Worm (Caenorhabditis elegans): ENCODE data around the gene tnt-4.

tnt-4 gene

ce11 chrV:2021283-2021682 lies 28.6 kb upstream of the tnt-4 start:
- TF ChIP-seq elt-3 (tag; optimal IDR thresholded peaks at IDR 0.05) = no peak
- TF ChIP-seq snpc-4 (tag; optimal IDR thresholded peaks at IDR 0.05) = no peak
- no peak for TF ChIP-seq egl-27 (tag; optimal IDR thresholded peaks at IDR 0.05)
- TF ChIP-seq nhr-23 (tag; optimal IDR thresholded peaks at IDR 0.05) = no peak
- TF ChIP-seq daf-12 (tag; optimal IDR thresholded peaks at IDR 0.05) = no peak
- no peak for TF ChIP-seq mml-1 (tag; optimal IDR thresholded peaks at IDR 0.05)

ce11 chrV:2018689-2019088 lies 26.0 kb upstream of the tnt-4 start, which contains the start of gene F59A7.14:
F59A7.14 (plus strand) TSS chrV:2018989.
- TF ChIP-seq ceh-28 (tag; optimal IDR thresholded peaks at IDR 0.05) = no peak

- TF ChIP-seq ztf-11 (tag; optimal IDR thresholded peaks at IDR 0.05) (no peak), ztf-4 (tag; optimal IDR thresholded peaks at IDR 0.05) (no peak), lin-39 (tag; optimal IDR thresholded peaks at IDR 0.05) (no peak), elt-2 (tag; optimal IDR thresholded peaks at IDR 0.05) (no peak), ceh-82 (tag; optimal IDR thresholded peaks at IDR 0.05) (no peak), nhr-76 (tag; optimal IDR thresholded peaks at IDR 0.05) (no peak), aly-2 (tag; optimal IDR thresholded peaks at IDR 0.05) (no peak), snpc-4 (tag; optimal IDR thresholded peaks at IDR 0.05) (no peak), pqm-1 (tag; optimal IDR thresholded peaks at IDR 0.05) (no peak), nhr-237 (tag; optimal IDR thresholded peaks at IDR 0.05) (no peak), elt-3 (tag; optimal IDR thresholded peaks at IDR 0.05) (no peak)
Measured at ce11 chrV:2016428-2016827, 23.7 kb upstream of the tnt-4 start, which contains the start of gene F59A7.2. F59A7.2 (minus strand) TSS chrV:2016528.

- TF ChIP-seq snpc-4 (tag; optimal IDR thresholded peaks at IDR 0.05) = no peak
- TF ChIP-seq zag-1 (tag; optimal IDR thresholded peaks at IDR 0.05) = no peak
- no peak for TF ChIP-seq pqm-1 (tag; optimal IDR thresholded peaks at IDR 0.05)
- TF ChIP-seq ama-1 (optimal IDR thresholded peaks at IDR 0.05) = no peak
- no peak for TF ChIP-seq elt-1 (tag; optimal IDR thresholded peaks at IDR 0.05)
- TF ChIP-seq daf-12 (tag; optimal IDR thresholded peaks at IDR 0.05) = no peak
- no peak for TF ChIP-seq nhr-43 (tag; optimal IDR thresholded peaks at IDR 0.05; ENCODE audit: poor library complexity, severe bottlenecking)
- TF ChIP-seq nhr-25 (tag; optimal IDR thresholded peaks at IDR 0.05) = no peak
- no peak for TF ChIP-seq R02D3.7 (tag; optimal IDR thresholded peaks at IDR 0.05)
Measured at ce11 chrV:2013824-2014223, 21.1 kb upstream of the tnt-4 start, which contains the start of gene F59A7.11. F59A7.11 (minus strand) TSS chrV:2013924.

- no peak for TF ChIP-seq fkh-2 (tag; optimal IDR thresholded peaks at IDR 0.05)
- no peak for TF ChIP-seq nhr-12 (tag; optimal IDR thresholded peaks at IDR 0.05)
- TF ChIP-seq elt-2 (tag; optimal IDR thresholded peaks at IDR 0.05) = no peak
- TF ChIP-seq egl-5 (tag; optimal IDR thresholded peaks at IDR 0.05) = no peak
- no peak for TF ChIP-seq daf-12 (tag; optimal IDR thresholded peaks at IDR 0.05)
- no peak for TF ChIP-seq nhr-23 (tag; optimal IDR thresholded peaks at IDR 0.05)
- no peak for TF ChIP-seq ZK546.5 (tag; optimal IDR thresholded peaks at IDR 0.05)
- no peak for TF ChIP-seq ama-1 (optimal IDR thresholded peaks at IDR 0.05)
- TF ChIP-seq sea-2 (GFP tag; optimal IDR thresholded peaks at IDR 0.05) = no peak
- no peak for TF ChIP-seq zag-1 (tag; optimal IDR thresholded peaks at IDR 0.05)
- TF ChIP-seq nhr-28 (tag; optimal IDR thresholded peaks at IDR 0.05) = no peak
- no peak for TF ChIP-seq fos-1 (tag; optimal IDR thresholded peaks at IDR 0.05)
- no peak for TF ChIP-seq egl-27 (tag; optimal IDR thresholded peaks at IDR 0.05)
- TF ChIP-seq nhr-76 (tag; optimal IDR thresholded peaks at IDR 0.05) = no peak
- no peak for TF ChIP-seq snpc-4 (tag; optimal IDR thresholded peaks at IDR 0.05)
- TF ChIP-seq mdl-1 (tag; optimal IDR thresholded peaks at IDR 0.05) = no peak
Measured at ce11 chrV:2011777-2012176, 19.1 kb upstream of the tnt-4 start, which contains the start of gene F59A7.7. F59A7.7 (plus strand) TSS chrV:2012077.

ce11 chrV:2008412-2008811 lies 15.7 kb upstream of the tnt-4 start:
- TF ChIP-seq nhr-43 (tag; optimal IDR thresholded peaks at IDR 0.05; ENCODE audit: poor library complexity, severe bottlenecking) (peak; percentile 44), nhr-23 (tag; optimal IDR thresholded peaks at IDR 0.05) (peak; percentile 35), elt-2 (tag; optimal IDR thresholded peaks at IDR 0.05) (peak; percentile 55), hmg-11 (tag; optimal IDR thresholded peaks at IDR 0.05) (no peak), pha-4 (tag; optimal IDR thresholded peaks at IDR 0.05) (no peak), eor-1 (tag; optimal IDR thresholded peaks at IDR 0.05) (no peak), lin-15B (tag; optimal IDR thresholded peaks at IDR 0.05) (peak; percentile 68), pqm-1 (tag; optimal IDR thresholded peaks at IDR 0.05) (peak; percentile 11), R02D3.7 (tag; optimal IDR thresholded peaks at IDR 0.05) (peak; percentile 35)

Data from whole organism, L3 larva.